Fruit fly (Drosophila melanogaster) whole organism, embryonic: ENCODE data around the gene cnir.

Source experiments
- Atf6 ChIP-seq: fragments of 200-800 bp; sonication (Bioruptor generic); IDR thresholded peaks from 2 replicates; pipeline ENCODE4 v1.3.6; 2022; ENCODE audit warnings: missing biosample characterization, missing genetic modification characterization
- Awh ChIP-seq: fragments of 200-800 bp; sonication (Bioruptor generic); IDR thresholded peaks from 2 replicates; pipeline ENCODE4, ENCODE4 v1.3.6; 2022; ENCODE audit warnings: missing biosample characterization, missing genetic modification characterization
- C15 ChIP-seq: fragments of 200-800 bp; sonication (Bioruptor generic); IDR thresholded peaks from 3 replicates; pipeline ENCODE4 v1.3.6; 2022; ENCODE audit warnings: missing biosample characterization, missing genetic modification characterization
- CG12155 ChIP-seq: fragments of 200-800 bp; sonication (Bioruptor generic); optimal IDR thresholded peaks from 3 replicates; lab custom pipeline; 2016; ENCODE audit warnings: missing biosample characterization, missing genetic modification characterization
- CG12299 ChIP-seq: fragments of 200-800 bp; sonication (Bioruptor generic); optimal IDR thresholded peaks from 2 replicates; lab custom pipeline; 2018; ENCODE audit warnings: missing biosample characterization, mild to moderate bottlenecking, missing genetic modification characterization
- CG14014 ChIP-seq: fragments of 200-800 bp; sonication (Bioruptor generic); IDR thresholded peaks from 2 replicates; pipeline ENCODE4 v1.3.6; 2022; ENCODE audit warnings: missing biosample characterization, missing genetic modification characterization
- CG14667 ChIP-seq: fragments of 200-800 bp; sonication (Bioruptor generic); IDR thresholded peaks from 2 replicates; pipeline ENCODE4 v1.3.6; 2022; ENCODE audit warnings: missing biosample characterization, missing genetic modification characterization
- CG14710 ChIP-seq: fragments of 200-800 bp; sonication (Bioruptor generic); optimal IDR thresholded peaks from 3 replicates; lab custom pipeline; 2019; ENCODE audit warnings: missing biosample characterization, mild to moderate bottlenecking, missing genetic modification characterization, moderate library complexity
- CG1529 ChIP-seq: fragments of 200-800 bp; sonication (Bioruptor generic); optimal IDR thresholded peaks from 3 replicates; lab custom pipeline; 2018; ENCODE audit warnings: missing biosample characterization, missing genetic modification characterization
- CG1792 ChIP-seq: fragments of 200-800 bp; sonication (Bioruptor generic); optimal IDR thresholded peaks from 2 replicates; lab custom pipeline; 2016; ENCODE audit warnings: missing biosample characterization, missing genetic modification characterization
- CG2116 ChIP-seq: fragments of 200-800 bp; sonication (Bioruptor generic); optimal IDR thresholded peaks from 3 replicates; lab custom pipeline; 2018; ENCODE audit warnings: missing biosample characterization, mild to moderate bottlenecking, missing genetic modification characterization
- CG2199 ChIP-seq: fragments of 200-800 bp; sonication (Bioruptor generic); IDR thresholded peaks from 3 replicates; pipeline ENCODE4 v1.3.6; 2022; ENCODE audit warnings: missing biosample characterization, missing genetic modification characterization
- CG3838 ChIP-seq: fragments of 200-800 bp; sonication (Bioruptor generic); optimal IDR thresholded peaks from 3 replicates; lab custom pipeline; 2016; ENCODE audit warnings: missing biosample characterization, missing genetic modification characterization
- CG4282 ChIP-seq: fragments of 200-800 bp; sonication (Bioruptor generic); optimal IDR thresholded peaks from 2 replicates; lab custom pipeline; 2016; ENCODE audit warnings: missing biosample characterization, missing genetic modification characterization
- CG6683 ChIP-seq: fragments of 200-800 bp; sonication (Bioruptor generic); optimal IDR thresholded peaks from 2 replicates; lab custom pipeline; 2017; ENCODE audit warnings: missing biosample characterization, mild to moderate bottlenecking, missing genetic modification characterization, missing genetic modification reagents
- CG6854 ChIP-seq: fragments of 200-800 bp; sonication (Bioruptor generic); optimal IDR thresholded peaks from 3 replicates; lab custom pipeline; 2017; ENCODE audit warnings: missing biosample characterization, mild to moderate bottlenecking, missing genetic modification characterization
- CG7556 ChIP-seq: fragments of 200-800 bp; sonication (Bioruptor generic); optimal IDR thresholded peaks from 2 replicates; lab custom pipeline; 2017; ENCODE audit warnings: missing biosample characterization, mild to moderate bottlenecking, missing genetic modification characterization
- CG8281 ChIP-seq: fragments of 200-800 bp; sonication (Bioruptor generic); optimal IDR thresholded peaks from 2 replicates; lab custom pipeline; 2018; ENCODE audit warnings: missing biosample characterization, mild to moderate bottlenecking, missing genetic modification characterization, moderate library complexity
- CG8359 ChIP-seq: fragments of 200-800 bp; sonication (Bioruptor generic); optimal IDR thresholded peaks from 2 replicates; lab custom pipeline; 2017; ENCODE audit warnings: missing biosample characterization, mild to moderate bottlenecking, missing genetic modification characterization, borderline replicate concordance
- D19A ChIP-seq: fragments of 200-800 bp; optimal IDR thresholded peaks from 3 replicates; lab custom pipeline; 2019; ENCODE audit warnings: missing biosample characterization, mild to moderate bottlenecking, missing genetic modification characterization, moderate library complexity
- Dip2 ChIP-seq: fragments of 200-800 bp; sonication (Bioruptor generic); IDR thresholded peaks from 2 replicates; pipeline ENCODE4 v1.3.6; 2022; ENCODE audit warnings: missing biosample characterization, missing genetic modification characterization
- Doc2 ChIP-seq: fragments of 200-800 bp; sonication (Bioruptor generic); IDR thresholded peaks from 2 replicates; pipeline ENCODE4 v1.3.6; 2022; ENCODE audit warnings: missing biosample characterization, missing genetic modification characterization
- Dp ChIP-seq: fragments of 200-800 bp; sonication (Bioruptor generic); optimal IDR thresholded peaks from 2 replicates; lab custom pipeline; 2018; ENCODE audit warnings: missing biosample characterization, mild to moderate bottlenecking, missing genetic modification characterization, moderate library complexity
- HmgD ChIP-seq: fragments of 200-800 bp; sonication (Bioruptor generic); optimal IDR thresholded peaks from 3 replicates; lab custom pipeline; 2016; ENCODE audit warnings: missing biosample characterization, missing genetic modification characterization
- Hr39 ChIP-seq: fragments of >200 bp; optimal IDR thresholded peaks from 2 replicates; lab custom pipeline; 2017
- MBD-R2 ChIP-seq: fragments of 200-800 bp; sonication (Bioruptor generic); IDR thresholded peaks from 2 replicates; pipeline ENCODE4 v1.3.6; 2022; ENCODE audit warnings: missing biosample characterization, missing genetic modification characterization
- Neu2 ChIP-seq: fragments of 200-800 bp; sonication (Bioruptor generic); optimal IDR thresholded peaks from 3 replicates; lab custom pipeline; 2016; ENCODE audit warnings: missing biosample characterization, missing genetic modification characterization, borderline replicate concordance
- Nf-YA ChIP-seq: fragments of 200-800 bp; sonication (Bioruptor generic); IDR thresholded peaks from 2 replicates; pipeline ENCODE4 v1.3.6; 2022; ENCODE audit warnings: missing biosample characterization, missing genetic modification characterization
- NfI ChIP-seq: fragments of 200-800 bp; sonication (Bioruptor generic); optimal IDR thresholded peaks from 3 replicates; lab custom pipeline; 2018; ENCODE audit warnings: missing biosample characterization, mild to moderate bottlenecking, missing genetic modification characterization, moderate library complexity
- Optix ChIP-seq: fragments of 200-800 bp; sonication (Bioruptor generic); IDR thresholded peaks from 3 replicates; pipeline ENCODE4 v1.3.6; 2022; ENCODE audit warnings: missing biosample characterization, missing genetic modification characterization
- PHDP ChIP-seq: fragments of 200-800 bp; sonication (Bioruptor generic); optimal IDR thresholded peaks from 3 replicates; lab custom pipeline; 2018; ENCODE audit warnings: missing biosample characterization, mild to moderate bottlenecking, missing genetic modification characterization, moderate library complexity
- Scr ChIP-seq: fragments of 200-800 bp; sonication (Bioruptor generic); IDR thresholded peaks from 2 replicates; pipeline ENCODE4 v1.3.6; 2022; ENCODE audit warnings: missing biosample characterization, missing genetic modification characterization; ENCODE audit not compliant: partially characterized antibody
- Sox102F ChIP-seq: fragments of 200-800 bp; sonication (Bioruptor generic); optimal IDR thresholded peaks from 2 replicates; lab custom pipeline; 2018; ENCODE audit warnings: missing biosample characterization, mild to moderate bottlenecking, missing genetic modification characterization, moderate library complexity
- Spps ChIP-seq: fragments of 200-800 bp; sonication (Bioruptor generic); optimal IDR thresholded peaks from 2 replicates; lab custom pipeline; 2018; ENCODE audit warnings: missing biosample characterization, mild to moderate bottlenecking, missing genetic modification characterization
- Tbp ChIP-seq: fragments of >200 bp; optimal IDR thresholded peaks from 2 replicates; lab custom pipeline; 2018; ENCODE audit warnings: missing biosample characterization, missing genetic modification characterization
- ci ChIP-seq: fragments of 200-800 bp; sonication (Bioruptor generic); IDR thresholded peaks from 3 replicates; pipeline ENCODE4 v1.3.6; 2022; ENCODE audit warnings: missing biosample characterization, missing genetic modification characterization
- danr ChIP-seq: fragments of 200-800 bp; sonication (Bioruptor generic); IDR thresholded peaks from 2 replicates; pipeline ENCODE4 v1.3.6; 2022; ENCODE audit warnings: missing biosample characterization, missing genetic modification characterization
- dimm ChIP-seq: fragments of 200-800 bp; sonication (Bioruptor generic); IDR thresholded peaks from 2 replicates; pipeline ENCODE4 v1.3.6; 2022; ENCODE audit warnings: missing biosample characterization, missing genetic modification characterization
- dm ChIP-seq: fragments of 200-800 bp; sonication (Bioruptor generic); optimal IDR thresholded peaks from 3 replicates; lab custom pipeline; 2016; ENCODE audit warnings: missing biosample characterization, missing genetic modification characterization
- exex ChIP-seq: fragments of 200-800 bp; sonication (Bioruptor generic); optimal IDR thresholded peaks from 4 replicates; lab custom pipeline; 2018; ENCODE audit warnings: missing biosample characterization, mild to moderate bottlenecking, missing genetic modification characterization, moderate library complexity
- her ChIP-seq: fragments of 200-800 bp; sonication (Bioruptor generic); optimal IDR thresholded peaks from 2 replicates; lab custom pipeline; 2016; ENCODE audit warnings: missing biosample characterization, missing genetic modification characterization
- lola ChIP-seq, 3 experiments: fragments of >200 bp in 2 of 3; fragments of 200-800 bp in 1 of 3; sonication (Bioruptor generic) in 1 of 3; optimal IDR thresholded peaks; 2 replicates each; lab custom pipeline; 2017 to 2019; ENCODE audit warnings: missing biosample characterization in 3 of 3, missing genetic modification characterization in 3 of 3, mild to moderate bottlenecking in 1 of 3, moderate library complexity in 1 of 3
- pb ChIP-seq: fragments of 200-800 bp; sonication (Bioruptor generic); optimal IDR thresholded peaks from 3 replicates; lab custom pipeline; 2016; ENCODE audit warnings: missing biosample characterization, missing genetic modification characterization
- pho ChIP-seq: fragments of 200-800 bp; sonication (Bioruptor generic); optimal IDR thresholded peaks from 2 replicates; lab custom pipeline; 2016; ENCODE audit warnings: missing biosample characterization, missing genetic modification characterization
- sna ChIP-seq: fragments of 200-800 bp; sonication (Bioruptor generic); IDR thresholded peaks from 2 replicates; pipeline ENCODE4 v1.3.6; 2022; ENCODE audit warnings: missing biosample characterization, missing genetic modification characterization; ENCODE audit not compliant: partially characterized antibody
- sqz ChIP-seq: fragments of 200-800 bp; sonication (Bioruptor generic); optimal IDR thresholded peaks from 3 replicates; lab custom pipeline; 2018; ENCODE audit warnings: missing biosample characterization, mild to moderate bottlenecking, missing genetic modification characterization
- tio ChIP-seq: fragments of 200-800 bp; sonication (Bioruptor generic); optimal IDR thresholded peaks from 2 replicates; lab custom pipeline; 2017; ENCODE audit warnings: missing biosample characterization, missing genetic modification characterization, inconsistent platforms
- toy ChIP-seq: fragments of 200-800 bp; sonication (Bioruptor generic); IDR thresholded peaks from 2 replicates; pipeline ENCODE4 v1.3.6; 2022; ENCODE audit warnings: missing biosample characterization, missing genetic modification characterization
- trem ChIP-seq: fragments of 200-800 bp; optimal IDR thresholded peaks from 3 replicates; lab custom pipeline; 2019; ENCODE audit warnings: missing biosample characterization, mild to moderate bottlenecking, missing genetic modification characterization, moderate library complexity
- vvl ChIP-seq: fragments of 200-800 bp; sonication (Bioruptor generic); IDR thresholded peaks from 2 replicates; pipeline ENCODE4 v1.3.6; 2022; ENCODE audit warnings: missing biosample characterization, missing genetic modification characterization
- zen ChIP-seq: fragments of 200-800 bp; sonication (Bioruptor generic); optimal IDR thresholded peaks from 3 replicates; lab custom pipeline; 2018; ENCODE audit warnings: missing biosample characterization, mild to moderate bottlenecking, missing genetic modification characterization, moderate library complexity

Gene cnir

DNA sequence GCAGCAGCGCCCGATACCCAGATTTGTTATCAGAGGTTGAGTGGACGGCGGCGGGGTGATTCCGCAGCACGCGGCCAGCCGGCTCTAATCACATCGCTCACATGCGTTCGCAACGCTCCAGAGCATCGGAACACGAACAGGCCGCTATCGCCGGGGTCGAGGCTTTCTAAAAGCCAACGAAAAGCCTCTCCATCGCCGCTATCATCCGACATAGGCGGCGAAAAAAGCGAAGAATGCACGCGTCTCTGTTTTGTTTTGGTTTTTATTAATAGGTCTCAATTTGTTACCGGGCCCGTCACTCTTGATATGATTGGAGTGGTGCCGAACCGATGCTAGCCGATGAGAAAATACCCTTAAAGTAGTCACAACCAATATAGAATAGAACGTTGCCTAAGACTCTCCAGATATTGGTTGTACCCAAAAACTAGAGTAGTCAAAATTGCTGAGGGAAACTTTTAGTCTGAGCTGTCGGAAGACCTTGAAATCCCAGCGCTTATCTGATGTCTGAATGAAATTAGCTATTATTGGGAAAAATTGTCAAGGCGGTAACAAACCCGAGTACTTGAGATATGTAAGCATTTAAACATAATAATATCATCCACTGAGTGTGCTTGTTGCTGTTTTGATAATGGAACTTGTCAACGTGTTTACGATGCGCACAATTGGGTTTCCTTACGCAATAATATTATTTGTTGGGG lies 2.5 kb upstream of the cnir start, which contains the start of gene CG17261 (continued):
- TF ChIP-seq CG14710 (tag; lab: Kevin White, UChicago) (no peak), dm (GFP tag; lab: Kevin White, UChicago) (peak; percentile 21), CG14667 (GFP tag; lab: Robert Waterston, UW) (no peak), CG2199 (GFP tag; lab: Robert Waterston, UW) (no peak), lola (GFP tag; optimal IDR thresholded peaks at IDR 0.05; lab: Kevin White, UChicago) (no peak), Dp (GFP tag; lab: Kevin White, UChicago) (no peak), CG8359 (GFP tag; lab: Kevin White, UChicago) (no peak), CG14014 (GFP tag; lab: Robert Waterston, UW) (no peak), Dip2 (GFP tag; lab: Robert Waterston, UW) (no peak), pb (GFP tag; lab: Kevin White, UChicago) (no peak), sqz (GFP tag; lab: Kevin White, UChicago) (no peak), CG1529 (GFP tag; lab: Kevin White, UChicago) (no peak), NfI (GFP tag; lab: Kevin White, UChicago) (peak; percentile 15), danr (no peak), PHDP (tag; lab: Kevin White, UChicago) (peak; percentile 31), CG8281 (tag; lab: Kevin White, UChicago) (no peak), zen (tag; lab: Kevin White, UChicago) (no peak), Neu2 (GFP tag; lab: Kevin White, UChicago) (no peak), C15 (GFP tag; lab: Robert Waterston, UW) (no peak), Sox102F (GFP tag; lab: Kevin White, UChicago) (peak; percentile 21), tio (GFP tag; lab: Kevin White, UChicago) (no peak), exex (tag; lab: Kevin White, UChicago) (peak; percentile 97), trem (no peak), CG12299 (no peak), CG1792 (no peak), Atf6 (peak; percentile 60; the same call in 1 of the 2 replicates), Hr39 (lab: Kevin White, UChicago) (no peak), D19A (tag; lab: Kevin White, UChicago) (peak; percentile 96), CG3838 (GFP tag; lab: Kevin White, UChicago) (no peak), pho (GFP tag; lab: Kevin White, UChicago) (peak; percentile 61), toy (GFP tag; lab: Robert Waterston, UW) (no peak), HmgD (peak; percentile 4), CG2116 (GFP tag; lab: Kevin White, UChicago) (no peak), Awh (GFP tag; lab: Robert Waterston, UW) (no peak), Nf-YA (GFP tag; lab: Robert Waterston, UW) (no peak), Doc2 (GFP tag; lab: Robert Waterston, UW) (no peak), vvl (GFP tag; lab: Robert Waterston, UW) (peak; percentile 30; the same call in 1 of the 2 replicates), her (GFP tag; lab: Kevin White, UChicago) (peak; percentile 58), CG12155 (GFP tag; lab: Kevin White, UChicago) (peak; percentile 27), CG4282 (GFP tag; lab: Kevin White, UChicago) (no peak), Tbp (GFP tag; lab: Kevin White, UChicago) (no peak), MBD-R2 (GFP tag; lab: Robert Waterston, UW) (no peak), Optix (GFP tag; lab: Robert Waterston, UW) (no peak), dimm (GFP tag; lab: Robert Waterston, UW) (no peak), Spps (tag; lab: Kevin White, UChicago) (no peak), CG6854 (GFP tag; lab: Kevin White, UChicago) (no peak), CG6683 (GFP tag; lab: Kevin White, UChicago) (peak; percentile 6), sna (GFP tag; lab: Robert Waterston, UW) (no peak), Scr (GFP tag; lab: Robert Waterston, UW) (no peak), CG7556 (GFP tag; lab: Kevin White, UChicago) (peak; percentile 37), ci (GFP tag; lab: Robert Waterston, UW) (no peak)
